Worm (Caenorhabditis elegans) whole organism, midembryonic: ENCODE results near the gene B0024.3.

Experiments
- T22C8.4 ChIP-seq: fragments of 200-800 bp; sonication (Bioruptor generic); IDR thresholded peaks from 2 replicates; pipeline ENCODE4 v1.3.6; 2022; ENCODE audit warnings: missing genetic modification characterization, missing compliant biosample characterization
- cog-1 ChIP-seq: sonication (generic microtip); optimal IDR thresholded peaks from 2 replicates; lab custom pipeline; 2016; ENCODE audit warnings: missing genetic modification characterization, missing compliant biosample characterization
- flt-1 ChIP-seq: fragments of 200-800 bp; sonication (Bioruptor generic); IDR thresholded peaks from 2 replicates; pipeline ENCODE4 v1.3.6; 2022; ENCODE audit warnings: missing genetic modification characterization, missing compliant biosample characterization
- med-1 ChIP-seq: sonication (generic microtip); optimal IDR thresholded peaks from 2 replicates; lab custom pipeline; 2017; ENCODE audit warnings: missing genetic modification characterization, mild to moderate bottlenecking, missing compliant biosample characterization, antibody characterized with exemption, missing genetic modification reagents; ENCODE audit not compliant: insufficient read depth
- tab-1 ChIP-seq: fragments of 200-800 bp; sonication (Bioruptor generic); IDR thresholded peaks from 2 replicates; pipeline ENCODE4 v1.3.6; 2022; ENCODE audit warnings: missing genetic modification characterization, missing compliant biosample characterization
- ztf-23 ChIP-seq: fragments of 200-800 bp; sonication (Bioruptor generic); IDR thresholded peaks from 2 replicates; pipeline ENCODE4 v1.3.6; 2022; ENCODE audit warnings: missing genetic modification reagents, missing genetic modification characterization, missing compliant biosample characterization
- ztf-29 ChIP-seq: fragments of 200-800 bp; sonication (Bioruptor generic); IDR thresholded peaks from 2 replicates; pipeline ENCODE4 v1.3.6; 2022; ENCODE audit warnings: missing genetic modification reagents, missing genetic modification characterization, missing compliant biosample characterization

- TF ChIP-seq tab-1 (no peak), T22C8.4 (GFP tag; lab: Robert Waterston, UW) (no peak), med-1 (GFP tag; lab: Kevin White, UChicago) (no peak), flt-1 (GFP tag; lab: Robert Waterston, UW) (no peak), ztf-23 (GFP tag; lab: Robert Waterston, UW) (no peak), ztf-29 (GFP tag; lab: Robert Waterston, UW) (no peak), cog-1 (tag; lab: Kevin White, UChicago) (no peak)
These were observed 32.1 kb downstream of the B0024.3 start, which contains the start of gene B0024.11 for ce11 chrV:10319434-10319833.
